Worm (Caenorhabditis elegans): ENCODE measurements around the gene otub-1.
A peak's percentile ranks its signal among the peaks of the same experiment; 100 is the strongest.

The otub-1 gene

ce11 chrV:15071015-15071810 is 5.1 kb downstream of the otub-1 start, which contains the start of gene unc-76:
TSS of gene unc-76 (plus strand) at chrV:15071760.
- TF ChIP-seq ets-7 (tag; optimal IDR thresholded peaks at IDR 0.05) (no peak), hmg-4 (GFP tag; optimal IDR thresholded peaks at IDR 0.05) (peak; percentile 53), aly-1 (tag; optimal IDR thresholded peaks at IDR 0.05) (peak; percentile 14), scrt-1 (GFP tag; IDR thresholded peaks at IDR 0.05) (no peak)

- TF ChIP-seq scrt-1 (GFP tag; IDR thresholded peaks at IDR 0.05) (no peak), ets-7 (tag; optimal IDR thresholded peaks at IDR 0.05) (no peak), tbx-11 (GFP tag; IDR thresholded peaks at IDR 0.05) (0 out of 2 replicates have a peak, but pooled peaks have one; percentile 24)
Observed at ce11 chrV:15072738-15073137, 6.6 kb downstream of the otub-1 start.

ce11 chrV:15074907-15075306 is 8.8 kb downstream of the otub-1 start:
- TF ChIP-seq tbx-37 (GFP tag; conservative IDR thresholded peaks at IDR 0.05) (no peak), tra-4 (tag; optimal IDR thresholded peaks at IDR 0.05) (no peak), flt-1 (GFP tag; IDR thresholded peaks at IDR 0.05) (no peak), ceh-36 (tag; optimal IDR thresholded peaks at IDR 0.05) (no peak), hmbx-1 (tag; optimal IDR thresholded peaks at IDR 0.05) (no peak), pes-1 (GFP tag; IDR thresholded peaks at IDR 0.05) (no peak), aly-1 (tag; optimal IDR thresholded peaks at IDR 0.05) (no peak), B0310.2 (tag; optimal IDR thresholded peaks at IDR 0.05) (no peak), sea-1 (GFP tag; conservative IDR thresholded peaks at IDR 0.05) (no peak), tbx-11 (GFP tag; IDR thresholded peaks at IDR 0.05) (no peak), hmg-4 (GFP tag; optimal IDR thresholded peaks at IDR 0.05) (no peak), hnd-1 (tag; optimal IDR thresholded peaks at IDR 0.05) (no peak), F13C5.2 (tag; optimal IDR thresholded peaks at IDR 0.05) (no peak), ets-7 (tag; optimal IDR thresholded peaks at IDR 0.05) (no peak), ama-1 (optimal IDR thresholded peaks at IDR 0.05) (no peak), ceh-13 (GFP tag; optimal IDR thresholded peaks at IDR 0.05) (no peak), scrt-1 (GFP tag; IDR thresholded peaks at IDR 0.05) (no peak)

- TF ChIP-seq tra-4 (tag; optimal IDR thresholded peaks at IDR 0.05) (no peak), ceh-13 (GFP tag; optimal IDR thresholded peaks at IDR 0.05) (no peak), pes-1 (GFP tag; IDR thresholded peaks at IDR 0.05) (no peak), hmg-4 (GFP tag; optimal IDR thresholded peaks at IDR 0.05) (no peak), tbx-11 (GFP tag; IDR thresholded peaks at IDR 0.05) (no peak), ets-7 (tag; optimal IDR thresholded peaks at IDR 0.05) (no peak), B0310.2 (tag; optimal IDR thresholded peaks at IDR 0.05) (no peak), scrt-1 (GFP tag; IDR thresholded peaks at IDR 0.05) (no peak), ama-1 (optimal IDR thresholded peaks at IDR 0.05) (no peak), F13C5.2 (tag; optimal IDR thresholded peaks at IDR 0.05) (no peak), aly-1 (tag; optimal IDR thresholded peaks at IDR 0.05) (no peak), ceh-36 (tag; optimal IDR thresholded peaks at IDR 0.05) (no peak), hnd-1 (tag; optimal IDR thresholded peaks at IDR 0.05) (no peak), flt-1 (GFP tag; IDR thresholded peaks at IDR 0.05) (no peak), hmbx-1 (tag; optimal IDR thresholded peaks at IDR 0.05) (no peak), sea-1 (GFP tag; conservative IDR thresholded peaks at IDR 0.05) (no peak), tbx-37 (GFP tag; conservative IDR thresholded peaks at IDR 0.05) (no peak)
Observed at ce11 chrV:15078560-15078959, 12.5 kb downstream of the otub-1 start.

ce11 chrV:15082291-15082690 is 16.2 kb downstream of the otub-1 start, which contains the start of the genes C01G10.10 and C01G10.9:
TSS of gene C01G10.10 (minus strand) at chrV:15082441.
TSS of gene C01G10.9 (plus strand) at chrV:15082530.
- peak; percentile 31 for TF ChIP-seq F13C5.2 (tag; optimal IDR thresholded peaks at IDR 0.05)
- peak; percentile 60 for TF ChIP-seq tbx-37 (GFP tag; conservative IDR thresholded peaks at IDR 0.05)
- TF ChIP-seq tra-4 (tag; optimal IDR thresholded peaks at IDR 0.05) = peak; percentile 4
- no peak for TF ChIP-seq hmg-4 (GFP tag; optimal IDR thresholded peaks at IDR 0.05)

ce11 chrV:15083659-15084058 is 17.6 kb downstream of the otub-1 start:
- TF ChIP-seq tbx-11 (GFP tag; IDR thresholded peaks at IDR 0.05) = no peak
- TF ChIP-seq sea-1 (GFP tag; conservative IDR thresholded peaks at IDR 0.05) = peak; percentile 62; the same call in 1 of the 2 replicates

- no peak for TF ChIP-seq aly-1 (tag; optimal IDR thresholded peaks at IDR 0.05)
- TF ChIP-seq hmg-4 (GFP tag; optimal IDR thresholded peaks at IDR 0.05) = no peak
- 0 out of 2 replicates have a peak, but pooled peaks have one; percentile 24 for TF ChIP-seq flt-1 (GFP tag; IDR thresholded peaks at IDR 0.05)
- TF ChIP-seq tbx-37 (GFP tag; conservative IDR thresholded peaks at IDR 0.05) = peak; percentile 70
- peak; percentile 64 for TF ChIP-seq F13C5.2 (tag; optimal IDR thresholded peaks at IDR 0.05)
- peak; percentile 16 for TF ChIP-seq ets-7 (tag; optimal IDR thresholded peaks at IDR 0.05)
- peak; percentile 6 for TF ChIP-seq hmbx-1 (tag; optimal IDR thresholded peaks at IDR 0.05)
- TF ChIP-seq sea-1 (GFP tag; conservative IDR thresholded peaks at IDR 0.05) = no peak
- TF ChIP-seq ceh-13 (GFP tag; optimal IDR thresholded peaks at IDR 0.05) = no peak
- peak; percentile 10 for TF ChIP-seq hnd-1 (tag; optimal IDR thresholded peaks at IDR 0.05)
- TF ChIP-seq pes-1 (GFP tag; IDR thresholded peaks at IDR 0.05) = peak; percentile 78
- TF ChIP-seq ceh-36 (tag; optimal IDR thresholded peaks at IDR 0.05) = no peak
Observed at ce11 chrV:15085335-15085800, 19.3 kb downstream of the otub-1 start, which contains the start of the genes ahsa-1 and C01G10.7. TSS of gene ahsa-1 (minus strand) at chrV:15085385. TSS of gene C01G10.7 (plus strand) at chrV:15085747.

ce11 chrV:15087207-15087706 is 21.2 kb downstream of the otub-1 start, which contains the start of the genes C01G10.15 and C01G10.6:
TSS of gene C01G10.15 (minus strand) at chrV:15087307.
TSS of gene C01G10.6 (plus strand) at chrV:15087656.
- TF ChIP-seq F13C5.2 (tag; optimal IDR thresholded peaks at IDR 0.05) (no peak), sea-1 (GFP tag; conservative IDR thresholded peaks at IDR 0.05) (no peak), tbx-37 (GFP tag; conservative IDR thresholded peaks at IDR 0.05) (no peak), pes-1 (GFP tag; IDR thresholded peaks at IDR 0.05) (no peak), ceh-36 (tag; optimal IDR thresholded peaks at IDR 0.05) (no peak), B0310.2 (tag; optimal IDR thresholded peaks at IDR 0.05) (no peak), tbx-11 (GFP tag; IDR thresholded peaks at IDR 0.05) (no peak), ets-7 (tag; optimal IDR thresholded peaks at IDR 0.05) (no peak), aly-1 (tag; optimal IDR thresholded peaks at IDR 0.05) (no peak), hnd-1 (tag; optimal IDR thresholded peaks at IDR 0.05) (no peak), scrt-1 (GFP tag; IDR thresholded peaks at IDR 0.05) (no peak)

All from whole organism, early embryonic.